Fruit fly (Drosophila melanogaster) Kc167 (cell line): ENCODE data around the gene BG642163.

Source experiments
- Myc ChIP-seq: fragments of >200 bp; optimal IDR thresholded peaks from 2 replicates; lab custom pipeline; 2017; ENCODE audit warnings: missing external identifiers
- Sin3A ChIP-seq: fragments of >200 bp; optimal IDR thresholded peaks from 2 replicates; lab custom pipeline; 2018; ENCODE audit warnings: missing external identifiers
- h ChIP-seq: fragments of >200 bp; optimal IDR thresholded peaks from 3 replicates; lab custom pipeline; 2018; ENCODE audit warnings: missing external identifiers
- insv ChIP-seq: fragments of >200 bp; optimal IDR thresholded peaks from 3 replicates; lab custom pipeline; 2018; ENCODE audit warnings: missing external identifiers
- psq ChIP-seq: fragments of >200 bp; optimal IDR thresholded peaks from 2 replicates; lab custom pipeline; 2017; ENCODE audit warnings: missing external identifiers
- ttk ChIP-seq: sonication (Bioruptor generic); optimal IDR thresholded peaks from 2 replicates; lab custom pipeline; 2017; ENCODE audit warnings: missing external identifiers

The BG642163 gene

dm6 chr2L:4640996-4641395, at the start of gene BG642163:
Gene BG642163, plus strand, starts transcription at chr2L:4641296.
- TF ChIP-seq insv (lab: Kevin White, UChicago) (no peak), Sin3A (lab: Kevin White, UChicago) (no peak), psq (lab: Kevin White, UChicago) (no peak), h (lab: Kevin White, UChicago) (no peak), Myc (lab: Kevin White, UChicago) (no peak), ttk (no peak)

- no peak for TF ChIP-seq ttk
- no peak for TF ChIP-seq psq (lab: Kevin White, UChicago)
- no peak for TF ChIP-seq Myc (lab: Kevin White, UChicago)
- TF ChIP-seq insv (lab: Kevin White, UChicago): no peak
- no peak for TF ChIP-seq Sin3A (lab: Kevin White, UChicago)
- no peak for TF ChIP-seq h (lab: Kevin White, UChicago)
Measured at dm6 chr2L:4591842-4592241, 49.3 kb upstream of the BG642163 start.

dm6 chr2L:4594828-4595406, 46.2 kb upstream of the BG642163 start:
- TF ChIP-seq Sin3A (lab: Kevin White, UChicago): no peak
- no peak for TF ChIP-seq insv (lab: Kevin White, UChicago)
- no peak for TF ChIP-seq h (lab: Kevin White, UChicago)
- no peak for TF ChIP-seq ttk
- no peak for TF ChIP-seq psq (lab: Kevin White, UChicago)
- no peak for TF ChIP-seq Myc (lab: Kevin White, UChicago)

dm6 chr2L:4596686-4597085, 44.4 kb upstream of the BG642163 start:
- TF ChIP-seq h (lab: Kevin White, UChicago) (no peak), insv (lab: Kevin White, UChicago) (no peak), ttk (no peak)

dm6 chr2L:4597580-4597979, 43.5 kb upstream of the BG642163 start:
- TF ChIP-seq psq (lab: Kevin White, UChicago): no peak
- no peak for TF ChIP-seq h (lab: Kevin White, UChicago)
- no peak for TF ChIP-seq ttk
- TF ChIP-seq insv (lab: Kevin White, UChicago): no peak
- no peak for TF ChIP-seq Myc (lab: Kevin White, UChicago)
- TF ChIP-seq Sin3A (lab: Kevin White, UChicago): no peak

dm6 chr2L:4599812-4600454, 41.2 kb upstream of the BG642163 start:
- TF ChIP-seq insv (lab: Kevin White, UChicago) (no peak), Sin3A (lab: Kevin White, UChicago) (no peak), ttk (no peak), Myc (lab: Kevin White, UChicago) (no peak), h (lab: Kevin White, UChicago) (no peak), psq (lab: Kevin White, UChicago) (no peak)

dm6 chr2L:4614140-4614642, 26.9 kb upstream of the BG642163 start, which contains the start of gene dpy:
Gene dpy, minus strand, starts transcription at chr2L:4614300.
- TF ChIP-seq Myc (lab: Kevin White, UChicago): no peak
- TF ChIP-seq h (lab: Kevin White, UChicago): no peak
- no peak for TF ChIP-seq insv (lab: Kevin White, UChicago)
- no peak for TF ChIP-seq ttk
- TF ChIP-seq Sin3A (lab: Kevin White, UChicago): no peak
- no peak for TF ChIP-seq psq (lab: Kevin White, UChicago)

- TF ChIP-seq psq (lab: Kevin White, UChicago) (no peak), Sin3A (lab: Kevin White, UChicago) (no peak), Myc (lab: Kevin White, UChicago) (no peak)
Measured at dm6 chr2L:4619172-4619571, 21.9 kb upstream of the BG642163 start.

dm6 chr2L:4621926-4622325, 19.2 kb upstream of the BG642163 start:
- TF ChIP-seq h (lab: Kevin White, UChicago) (no peak), insv (lab: Kevin White, UChicago) (no peak), ttk (no peak), psq (lab: Kevin White, UChicago) (no peak), Myc (lab: Kevin White, UChicago) (no peak), Sin3A (lab: Kevin White, UChicago) (no peak)

- no peak for TF ChIP-seq psq (lab: Kevin White, UChicago)
- TF ChIP-seq Myc (lab: Kevin White, UChicago): no peak
- TF ChIP-seq ttk: no peak
- TF ChIP-seq Sin3A (lab: Kevin White, UChicago): no peak
- no peak for TF ChIP-seq h (lab: Kevin White, UChicago)
- TF ChIP-seq insv (lab: Kevin White, UChicago): no peak
Measured at dm6 chr2L:4626994-4627393, 14.1 kb upstream of the BG642163 start.

- TF ChIP-seq ttk (no peak), Myc (lab: Kevin White, UChicago) (no peak), h (lab: Kevin White, UChicago) (no peak), Sin3A (lab: Kevin White, UChicago) (no peak), psq (lab: Kevin White, UChicago) (no peak), insv (lab: Kevin White, UChicago) (no peak)
Measured at dm6 chr2L:4632997-4633396, 8.1 kb upstream of the BG642163 start.

- TF ChIP-seq Sin3A (lab: Kevin White, UChicago) (no peak), h (lab: Kevin White, UChicago) (no peak), ttk (no peak), insv (lab: Kevin White, UChicago) (no peak), Myc (lab: Kevin White, UChicago) (no peak), psq (lab: Kevin White, UChicago) (no peak)
Measured at dm6 chr2L:4635376-4635775, 5.7 kb upstream of the BG642163 start.
